Worm (Caenorhabditis elegans): Measurements from ENCODE around the gene R04B5.11.

DNA sequence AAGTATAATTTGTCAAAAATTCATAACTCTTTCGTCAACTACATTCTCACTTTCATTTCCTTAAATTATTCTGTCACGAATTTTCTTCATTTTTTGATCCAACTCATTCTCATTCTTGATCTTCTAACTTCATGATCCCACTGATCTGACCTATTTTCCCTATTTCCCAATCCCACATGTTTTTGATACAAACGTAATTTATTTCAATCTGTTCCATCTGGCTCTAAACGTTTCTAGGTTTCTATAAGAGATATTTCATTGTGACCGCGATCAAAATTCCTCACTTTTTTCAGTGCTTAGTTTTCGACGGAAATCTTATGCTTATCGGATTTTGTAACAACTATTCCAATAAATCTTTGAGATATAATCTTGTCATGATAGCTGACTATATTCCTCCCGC, 25.4 kb downstream of the R04B5.11 start:
- TF ChIP-seq ets-4 (GFP tag; optimal IDR thresholded peaks at IDR 0.05) (no peak), madf-3 (GFP tag; IDR thresholded peaks at IDR 0.05) (no peak), ztf-28 (GFP tag; IDR thresholded peaks at IDR 0.05) (no peak), rcor-1 (GFP tag; IDR thresholded peaks at IDR 0.05) (no peak)
